Fruit fly (Drosophila melanogaster): ENCODE results near the gene ATPsynE.

DNA sequence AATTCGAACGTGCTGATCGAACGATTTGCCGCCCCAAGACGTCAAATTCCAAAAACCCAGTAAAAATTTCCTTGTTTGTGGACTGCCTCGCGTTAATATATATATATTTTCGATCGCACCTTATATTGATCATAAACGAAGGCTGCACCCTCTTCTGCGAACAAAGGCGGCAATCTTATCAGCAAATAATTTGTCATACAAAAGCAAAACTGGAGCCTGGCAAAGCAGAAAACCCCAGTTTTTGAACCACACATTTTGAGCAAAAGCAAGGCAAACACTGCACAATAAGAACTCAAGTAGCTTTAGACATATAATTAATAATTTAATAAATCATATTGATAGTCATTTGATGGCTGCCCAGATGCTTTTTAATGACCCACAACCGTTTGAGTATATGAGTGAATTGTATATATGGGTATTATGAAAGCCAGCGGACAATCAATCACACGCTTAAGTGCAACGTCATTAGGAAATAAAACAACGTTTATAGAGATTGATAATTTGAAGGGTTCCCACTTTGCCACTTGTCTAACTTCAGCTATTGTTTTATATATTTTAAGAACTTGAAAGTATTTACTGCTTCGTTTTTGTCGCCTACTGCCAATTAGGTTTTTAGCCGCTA, 32.2 kb upstream of the ATPsynE start:
- no peak for TF ChIP-seq CTCF (optimal IDR thresholded peaks at IDR 0.05)
- TF ChIP-seq CG8478 (optimal IDR thresholded peaks at IDR 0.05), result no peak

Data from S2 (cell line).